Fruit fly (Drosophila melanogaster) whole organism, embryonic: ENCODE results near the gene sit.
A peak's percentile ranks its signal among the peaks of the same experiment; 100 is the strongest.

Experiments
- Adf1 ChIP-seq: fragments of 200-800 bp; sonication (Bioruptor generic); IDR thresholded peaks from 2 replicates; pipeline ENCODE4 v1.3.6; 2022; ENCODE audit warnings: missing biosample characterization, missing genetic modification characterization
- Bteb2 ChIP-seq: fragments of 200-800 bp; sonication (Bioruptor generic); optimal IDR thresholded peaks from 2 replicates; lab custom pipeline; 2016; ENCODE audit warnings: missing biosample characterization, missing genetic modification characterization
- CG12071 ChIP-seq: fragments of 200-800 bp; sonication (Bioruptor generic); optimal IDR thresholded peaks from 3 replicates; lab custom pipeline; 2018; ENCODE audit warnings: missing biosample characterization, mild to moderate bottlenecking, missing genetic modification characterization
- CG12659 ChIP-seq: fragments of 200-800 bp; sonication (Bioruptor generic); optimal IDR thresholded peaks from 3 replicates; lab custom pipeline; 2017; ENCODE audit warnings: mild to moderate bottlenecking, missing biosample characterization, missing genetic modification reagents, missing genetic modification characterization
- CG13424 ChIP-seq: fragments of 200-800 bp; sonication (Bioruptor generic); optimal IDR thresholded peaks from 2 replicates; lab custom pipeline; 2019; ENCODE audit warnings: missing biosample characterization, mild to moderate bottlenecking, missing genetic modification characterization, moderate library complexity
- CG15696 ChIP-seq: fragments of 200-800 bp; sonication (Bioruptor generic); optimal IDR thresholded peaks from 2 replicates; lab custom pipeline; 2019; ENCODE audit warnings: missing biosample characterization, mild to moderate bottlenecking, missing genetic modification characterization, moderate library complexity
- CG18262 ChIP-seq: fragments of 200-800 bp; optimal IDR thresholded peaks from 3 replicates; lab custom pipeline; 2019; ENCODE audit warnings: missing biosample characterization, mild to moderate bottlenecking, missing genetic modification characterization, moderate library complexity
- CG1832 ChIP-seq: fragments of 200-800 bp; sonication (Bioruptor generic); optimal IDR thresholded peaks from 2 replicates; lab custom pipeline; 2017; ENCODE audit warnings: missing biosample characterization, mild to moderate bottlenecking, missing genetic modification characterization, inconsistent platforms
- CG31365 ChIP-seq: fragments of 200-800 bp; sonication (Bioruptor generic); optimal IDR thresholded peaks from 2 replicates; lab custom pipeline; 2018; ENCODE audit warnings: missing biosample characterization, mild to moderate bottlenecking, missing genetic modification characterization
- CG33557 ChIP-seq: fragments of 200-800 bp; sonication (Bioruptor generic); optimal IDR thresholded peaks from 2 replicates; lab custom pipeline; 2019; ENCODE audit warnings: missing biosample characterization, mild to moderate bottlenecking, missing genetic modification characterization, moderate library complexity
- CG3847 ChIP-seq: fragments of 200-800 bp; sonication (Bioruptor generic); IDR thresholded peaks from 2 replicates; pipeline ENCODE4 v1.3.6; 2022; ENCODE audit warnings: missing biosample characterization, missing genetic modification characterization
- CG4854 ChIP-seq: fragments of 200-800 bp; sonication (Bioruptor generic); optimal IDR thresholded peaks from 2 replicates; lab custom pipeline; 2016; ENCODE audit warnings: missing biosample characterization, missing genetic modification characterization, inconsistent platforms
- CG6689 ChIP-seq: fragments of 200-800 bp; sonication (Bioruptor generic); IDR thresholded peaks from 2 replicates; pipeline ENCODE4 v1.3.6; 2022; ENCODE audit warnings: missing biosample characterization, missing genetic modification characterization
- CG6854 ChIP-seq: fragments of 200-800 bp; sonication (Bioruptor generic); optimal IDR thresholded peaks from 3 replicates; lab custom pipeline; 2017; ENCODE audit warnings: missing biosample characterization, mild to moderate bottlenecking, missing genetic modification characterization
- CG8478 ChIP-seq: fragments of >200 bp; optimal IDR thresholded peaks from 2 replicates; lab custom pipeline; 2018
- CoRest ChIP-seq: fragments of 200-800 bp; sonication (Bioruptor generic); optimal IDR thresholded peaks from 3 replicates; lab custom pipeline; 2018; ENCODE audit warnings: missing biosample characterization, mild to moderate bottlenecking, missing genetic modification characterization, moderate library complexity
- D ChIP-seq, 2 experiments: fragments of 200-800 bp in 1 of 2; fragments of >200 bp in 1 of 2; sonication (Bioruptor generic) in 1 of 2; optimal IDR thresholded peaks; 2 replicates in 1 of 2; 3 replicates in 1 of 2; lab custom pipeline; 2017; ENCODE audit warnings: mild to moderate bottlenecking in 1 of 2, missing biosample characterization in 1 of 2, missing genetic modification characterization in 1 of 2, missing genetic modification reagents in 1 of 2
- D19A ChIP-seq: fragments of 200-800 bp; optimal IDR thresholded peaks from 3 replicates; lab custom pipeline; 2019; ENCODE audit warnings: missing biosample characterization, mild to moderate bottlenecking, missing genetic modification characterization, moderate library complexity
- Dad ChIP-seq: fragments of 200-800 bp; sonication (Bioruptor generic); optimal IDR thresholded peaks from 3 replicates; lab custom pipeline; 2016; ENCODE audit warnings: missing biosample characterization, missing genetic modification characterization
- Dek ChIP-seq: fragments of 200-800 bp; sonication (Bioruptor generic); optimal IDR thresholded peaks from 3 replicates; lab custom pipeline; 2019; ENCODE audit warnings: missing biosample characterization, mild to moderate bottlenecking, missing genetic modification characterization, moderate library complexity
- Elba2 ChIP-seq: fragments of 200-800 bp; sonication (Bioruptor generic); optimal IDR thresholded peaks from 3 replicates; lab custom pipeline; 2016; ENCODE audit warnings: missing biosample characterization, missing genetic modification characterization
- HHEX ChIP-seq: fragments of 200-800 bp; sonication (Bioruptor generic); optimal IDR thresholded peaks from 3 replicates; lab custom pipeline; 2017; ENCODE audit warnings: missing biosample characterization, mild to moderate bottlenecking, missing genetic modification characterization, missing genetic modification reagents
- HLH4C ChIP-seq: fragments of 200-800 bp; sonication (Bioruptor generic); IDR thresholded peaks from 3 replicates; pipeline ENCODE4 v1.3.6; 2022; ENCODE audit warnings: missing biosample characterization, missing genetic modification characterization; ENCODE audit not compliant: partially characterized antibody
- Hey ChIP-seq: fragments of 200-800 bp; sonication (Bioruptor generic); optimal IDR thresholded peaks from 3 replicates; lab custom pipeline; 2018; ENCODE audit warnings: missing biosample characterization, mild to moderate bottlenecking, missing genetic modification characterization
- Hmr ChIP-seq: fragments of 200-800 bp; sonication (Bioruptor generic); optimal IDR thresholded peaks from 3 replicates; lab custom pipeline; 2017; ENCODE audit warnings: mild to moderate bottlenecking, missing biosample characterization, missing genetic modification reagents, missing genetic modification characterization
- Hr3 ChIP-seq: fragments of 200-800 bp; sonication (Bioruptor generic); optimal IDR thresholded peaks from 3 replicates; lab custom pipeline; 2016; ENCODE audit warnings: missing biosample characterization, missing genetic modification characterization
- Neu2 ChIP-seq: fragments of 200-800 bp; sonication (Bioruptor generic); optimal IDR thresholded peaks from 3 replicates; lab custom pipeline; 2016; ENCODE audit warnings: missing biosample characterization, missing genetic modification characterization, borderline replicate concordance
- Nf-YB ChIP-seq: fragments of 200-800 bp; sonication (Bioruptor generic); optimal IDR thresholded peaks from 3 replicates; lab custom pipeline; 2019; ENCODE audit warnings: missing biosample characterization, mild to moderate bottlenecking, missing genetic modification characterization, moderate library complexity
- Oli ChIP-seq: fragments of 200-800 bp; sonication (Bioruptor generic); optimal IDR thresholded peaks from 2 replicates; lab custom pipeline; 2018; ENCODE audit warnings: missing biosample characterization, mild to moderate bottlenecking, missing genetic modification characterization, moderate library complexity
- Optix ChIP-seq: fragments of 200-800 bp; sonication (Bioruptor generic); IDR thresholded peaks from 3 replicates; pipeline ENCODE4 v1.3.6; 2022; ENCODE audit warnings: missing biosample characterization, missing genetic modification characterization
- Ptx1 ChIP-seq: fragments of 200-800 bp; sonication (Bioruptor generic); IDR thresholded peaks from 2 replicates; pipeline ENCODE4 v1.3.6; 2022; ENCODE audit warnings: missing biosample characterization, missing genetic modification characterization
- dati ChIP-seq: fragments of 200-800 bp; sonication (Bioruptor generic); IDR thresholded peaks from 2 replicates; pipeline ENCODE4 v1.3.6; 2022; ENCODE audit warnings: missing biosample characterization, missing genetic modification characterization
- dm ChIP-seq: fragments of 200-800 bp; sonication (Bioruptor generic); optimal IDR thresholded peaks from 3 replicates; lab custom pipeline; 2016; ENCODE audit warnings: missing biosample characterization, missing genetic modification characterization
- ems ChIP-seq: fragments of 200-800 bp; sonication (Bioruptor generic); optimal IDR thresholded peaks from 3 replicates; lab custom pipeline; 2016; ENCODE audit warnings: missing biosample characterization, missing genetic modification characterization
- gce ChIP-seq: fragments of 200-800 bp; sonication (Bioruptor generic); IDR thresholded peaks from 3 replicates; pipeline ENCODE4 v1.3.6; 2022; ENCODE audit warnings: missing biosample characterization, missing genetic modification characterization
- gro ChIP-seq: fragments of 200-800 bp; sonication (Bioruptor generic); optimal IDR thresholded peaks from 2 replicates; lab custom pipeline; 2016; ENCODE audit warnings: missing biosample characterization, missing genetic modification characterization
- h ChIP-seq: fragments of >200 bp; optimal IDR thresholded peaks from 2 replicates; lab custom pipeline; 2017
- hbn ChIP-seq: fragments of 200-800 bp; sonication (Bioruptor generic); IDR thresholded peaks from 2 replicates; pipeline ENCODE4 v1.3.6; 2022; ENCODE audit warnings: missing biosample characterization, missing genetic modification characterization; ENCODE audit not compliant: partially characterized antibody
- jigr1 ChIP-seq: fragments of 200-800 bp; sonication (Bioruptor generic); IDR thresholded peaks from 3 replicates; pipeline ENCODE4 v1.3.6; 2022; ENCODE audit warnings: missing biosample characterization, missing genetic modification characterization
- lab ChIP-seq: fragments of 200-800 bp; sonication (Bioruptor generic); optimal IDR thresholded peaks from 3 replicates; lab custom pipeline; 2017; ENCODE audit warnings: missing biosample characterization, missing genetic modification characterization, mild to moderate bottlenecking, moderate library complexity, missing genetic modification reagents
- mirr ChIP-seq: fragments of 200-800 bp; sonication (Bioruptor generic); optimal IDR thresholded peaks from 3 replicates; lab custom pipeline; 2018; ENCODE audit warnings: missing biosample characterization, mild to moderate bottlenecking, missing genetic modification characterization
- psq ChIP-seq: fragments of 200-800 bp; sonication (Bioruptor generic); optimal IDR thresholded peaks from 2 replicates; lab custom pipeline; 2017; ENCODE audit warnings: missing biosample characterization, missing genetic modification characterization
- run ChIP-seq: fragments of 200-800 bp; sonication (Bioruptor generic); optimal IDR thresholded peaks from 3 replicates; lab custom pipeline; 2018; ENCODE audit warnings: missing biosample characterization, mild to moderate bottlenecking, missing genetic modification characterization
- schlank ChIP-seq: fragments of 200-800 bp; sonication (Bioruptor generic); optimal IDR thresholded peaks from 2 replicates; lab custom pipeline; 2018; ENCODE audit warnings: missing biosample characterization, mild to moderate bottlenecking, missing genetic modification characterization
- sd ChIP-seq: fragments of 200-800 bp; sonication (Bioruptor generic); optimal IDR thresholded peaks from 3 replicates; lab custom pipeline; 2018; ENCODE audit warnings: missing biosample characterization, mild to moderate bottlenecking, missing genetic modification characterization, moderate library complexity
- sens-2 ChIP-seq: fragments of 200-800 bp; sonication (Bioruptor generic); IDR thresholded peaks from 2 replicates; pipeline ENCODE4 v1.3.6; 2022; ENCODE audit warnings: missing biosample characterization, missing genetic modification characterization
- sob ChIP-seq: fragments of 200-800 bp; sonication (Bioruptor generic); IDR thresholded peaks from 2 replicates; pipeline ENCODE4 v1.3.6; 2022; ENCODE audit warnings: missing biosample characterization, missing genetic modification characterization
- tgo ChIP-seq: fragments of 200-800 bp; sonication (Bioruptor generic); IDR thresholded peaks from 3 replicates; pipeline ENCODE4 v1.3.6; 2022; ENCODE audit warnings: missing biosample characterization, missing genetic modification characterization
- tin ChIP-seq: fragments of 200-800 bp; sonication (Bioruptor generic); optimal IDR thresholded peaks from 3 replicates; lab custom pipeline; 2016; ENCODE audit warnings: missing biosample characterization, missing genetic modification characterization

The sit gene

DNA sequence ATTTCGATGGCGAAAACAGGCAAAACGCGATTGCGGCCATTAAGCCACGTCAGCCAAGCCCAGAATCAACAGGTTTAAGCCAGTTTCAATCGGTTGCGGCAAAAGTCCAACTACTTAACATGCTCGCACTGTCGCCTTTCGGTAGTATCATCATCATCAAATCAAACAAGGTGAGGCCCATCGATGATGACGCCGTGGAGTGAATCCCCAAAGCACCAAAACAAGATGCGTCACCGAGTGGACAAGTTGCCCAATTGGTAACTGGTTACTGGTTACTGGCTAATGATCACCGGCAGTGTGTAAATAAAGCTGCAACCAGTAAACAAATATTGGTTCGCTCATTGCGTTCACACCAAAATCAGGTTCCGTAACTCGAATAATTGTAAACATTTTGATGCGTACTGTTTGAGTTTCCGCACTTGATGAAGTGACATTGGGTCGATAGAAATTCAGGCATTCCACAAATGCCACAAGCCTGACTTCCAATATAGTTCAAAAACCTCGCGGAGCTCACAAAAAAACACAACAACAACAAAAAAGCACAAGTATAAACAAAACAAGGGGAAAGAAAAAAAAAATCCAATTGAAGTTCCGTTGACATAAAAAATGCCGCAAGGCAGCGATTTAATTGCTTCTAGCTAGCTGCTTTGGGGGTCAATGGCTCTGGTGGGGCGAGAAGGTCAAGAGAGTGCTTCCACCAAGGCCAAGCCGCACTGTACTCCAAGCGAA is 37.9 kb downstream of the sit start (continued):
- TF ChIP-seq Dad (GFP tag; lab: Kevin White, UChicago) (peak; percentile 38), CG12659 (peak; percentile 56), CG31365 (tag; lab: Kevin White, UChicago) (peak; percentile 60), CG6689 (GFP tag; lab: Robert Waterston, UW) (no peak), schlank (tag; lab: Kevin White, UChicago) (peak; percentile 21), CG8478 (no peak), Dek (no peak), CG12071 (GFP tag; lab: Kevin White, UChicago) (peak; percentile 87), tin (peak; percentile 31), HLH4C (GFP tag; lab: Robert Waterston, UW) (no peak), jigr1 (GFP tag; lab: Robert Waterston, UW) (no peak), mirr (GFP tag; lab: Kevin White, UChicago) (peak; percentile 46), Ptx1 (GFP tag; lab: Robert Waterston, UW) (no peak), Hey (no peak), lab (GFP tag; lab: Kevin White, UChicago) (peak; percentile 77), h (lab: Kevin White, UChicago) (no peak), D (optimal IDR thresholded peaks at IDR 0.05; lab: Kevin White, UChicago) (no peak), D (GFP tag; optimal IDR thresholded peaks at IDR 0.05; lab: Kevin White, UChicago) (peak; percentile 51), CoRest (peak; percentile 28), gro (GFP tag; lab: Kevin White, UChicago) (no peak), CG6854 (peak; percentile 23), CG33557 (GFP tag; lab: Kevin White, UChicago) (peak; percentile 52), ems (GFP tag; lab: Kevin White, UChicago) (peak; percentile 10), gce (GFP tag; lab: Robert Waterston, UW) (peak; percentile 83; the same call in 2 of the 3 replicates), Oli (no peak), Optix (no peak), Neu2 (GFP tag; lab: Kevin White, UChicago) (no peak), Adf1 (GFP tag; lab: Robert Waterston, UW) (no peak), D19A (tag; lab: Kevin White, UChicago) (peak; percentile 2), dm (GFP tag; lab: Kevin White, UChicago) (peak; percentile 3), CG15696 (tag; lab: Kevin White, UChicago) (peak; percentile 20), run (tag; lab: Kevin White, UChicago) (peak; percentile 59), Nf-YB (peak; percentile 47), Elba2 (GFP tag; lab: Kevin White, UChicago) (no peak), sob (GFP tag; lab: Robert Waterston, UW) (no peak; the same call in 1 of the 2 replicates), sens-2 (GFP tag; lab: Robert Waterston, UW) (no peak), HHEX (peak; percentile 79), tgo (GFP tag; lab: Robert Waterston, UW) (no peak), CG13424 (tag; lab: Kevin White, UChicago) (peak; percentile 54), Bteb2 (GFP tag; lab: Kevin White, UChicago) (no peak), psq (GFP tag; lab: Kevin White, UChicago) (peak; percentile 4), Hmr (GFP tag; lab: Kevin White, UChicago) (peak; percentile 45), hbn (GFP tag; lab: Robert Waterston, UW) (no peak), CG3847 (GFP tag; lab: Robert Waterston, UW) (0 out of 2 replicates have a peak, but pooled peaks have one; percentile 4), sd (peak; percentile 95), Hr3 (GFP tag; lab: Kevin White, UChicago) (no peak), dati (GFP tag; lab: Robert Waterston, UW) (no peak), CG1832 (GFP tag; lab: Kevin White, UChicago) (no peak), CG18262 (peak; percentile 42), CG4854 (peak; percentile 55)
